Worm (Caenorhabditis elegans) whole organism, young adult: ENCODE measurements around the gene B0035.15.
A peak's percentile ranks its signal among the peaks of the same experiment; 100 is the strongest.

Experiments used
- B0336.3 ChIP-seq: fragments of 200-800 bp; sonication (Bioruptor generic); IDR thresholded peaks from 2 replicates; pipeline ENCODE4 v1.3.6; 2022; ENCODE audit warnings: missing genetic modification characterization, missing compliant biosample characterization
- C06A6.2 ChIP-seq: fragments of 200-800 bp; sonication (Bioruptor generic); conservative IDR thresholded peaks from 2 replicates; pipeline ENCODE4 v1.3.6; 2022; ENCODE audit warnings: missing genetic modification characterization, missing compliant biosample characterization
- D2030.7 ChIP-seq: fragments of 200-800 bp; sonication (Bioruptor generic); IDR thresholded peaks from 2 replicates; pipeline ENCODE4 v1.3.6; 2022; ENCODE audit warnings: missing genetic modification reagents, missing genetic modification characterization, missing compliant biosample characterization
- F10E7.11 ChIP-seq: sonication (generic microtip); optimal IDR thresholded peaks from 2 replicates; lab custom pipeline; 2017; ENCODE audit warnings: mild to moderate bottlenecking, missing genetic modification characterization, moderate library complexity, missing compliant biosample characterization
- F49E8.2 ChIP-seq: sonication (generic microtip); optimal IDR thresholded peaks from 3 replicates; lab custom pipeline; 2017; ENCODE audit warnings: missing genetic modification characterization, mild to moderate bottlenecking, missing compliant biosample characterization, antibody characterized with exemption, moderate library complexity; ENCODE audit not compliant: insufficient read depth
- F52B5.7 ChIP-seq: sonication (generic microtip); optimal IDR thresholded peaks from 2 replicates; lab custom pipeline; 2016; ENCODE audit warnings: mild to moderate bottlenecking, missing genetic modification characterization, missing compliant biosample characterization
- F57C9.4 ChIP-seq: sonication (generic microtip); optimal IDR thresholded peaks from 2 replicates; lab custom pipeline; 2017; ENCODE audit warnings: mild to moderate bottlenecking, missing genetic modification characterization, missing compliant biosample characterization
- K11D2.4 ChIP-seq: fragments of 200-800 bp; sonication (Bioruptor generic); IDR thresholded peaks from 2 replicates; pipeline ENCODE4 v1.3.6; 2022; ENCODE audit warnings: missing genetic modification reagents, missing genetic modification characterization, missing compliant biosample characterization
- K12H6.12 ChIP-seq: fragments of 200-800 bp; sonication (Bioruptor generic); optimal IDR thresholded peaks from 2 replicates; lab custom pipeline; 2018; ENCODE audit warnings: mild to moderate bottlenecking, missing genetic modification characterization, missing compliant biosample characterization
- Y53G8AR.9 ChIP-seq: fragments of 200-800 bp; sonication (Bioruptor generic); conservative IDR thresholded peaks from 2 replicates; pipeline ENCODE4 v1.3.6; 2022; ENCODE audit warnings: missing genetic modification reagents, missing genetic modification characterization, missing compliant biosample characterization
- Y95B8A.8 ChIP-seq: fragments of 200-800 bp; sonication (Bioruptor generic); IDR thresholded peaks from 2 replicates; pipeline ENCODE4 v1.3.6; 2022; ENCODE audit warnings: missing genetic modification reagents, missing genetic modification characterization, missing compliant biosample characterization
- ZK185.1 ChIP-seq: sonication (generic microtip); optimal IDR thresholded peaks from 2 replicates; lab custom pipeline; 2016; ENCODE audit warnings: mild to moderate bottlenecking, missing genetic modification characterization, missing compliant biosample characterization; ENCODE audit not compliant: poor library complexity, severe bottlenecking
- akir-1 ChIP-seq: fragments of 200-800 bp; sonication (Bioruptor generic); optimal IDR thresholded peaks from 2 replicates; lab custom pipeline; 2018; ENCODE audit warnings: mild to moderate bottlenecking, missing genetic modification characterization, moderate library complexity, missing compliant biosample characterization
- aptf-3 ChIP-seq: fragments of 200-800 bp; sonication (Bioruptor generic); IDR thresholded peaks from 2 replicates; pipeline ENCODE4 v1.3.6; 2022; ENCODE audit warnings: missing genetic modification characterization, missing compliant biosample characterization
- atf-7 ChIP-seq: sonication (generic microtip); optimal IDR thresholded peaks from 2 replicates; lab custom pipeline; 2017; ENCODE audit warnings: mild to moderate bottlenecking, missing genetic modification characterization, missing compliant biosample characterization
- ccch-3 ChIP-seq: fragments of 200-800 bp; sonication (Bioruptor generic); optimal IDR thresholded peaks from 2 replicates; lab custom pipeline; 2018; ENCODE audit warnings: mild to moderate bottlenecking, missing genetic modification characterization, missing compliant biosample characterization
- cebp-1 ChIP-seq, 2 experiments: fragments of 200-800 bp in 1 of 2; sonication (Bioruptor generic) in 1 of 2; sonication (generic microtip) in 1 of 2; IDR thresholded peaks in 1 of 2; optimal IDR thresholded peaks in 1 of 2; 2 replicates each; pipeline versions ENCODE4 v1.3.6 to Lab custom; 2017 to 2022; ENCODE audit warnings: missing compliant biosample characterization in 2 of 2, missing genetic modification characterization in 2 of 2, mild to moderate bottlenecking in 1 of 2, missing genetic modification reagents in 1 of 2, moderate library complexity in 1 of 2
- ceh-27 ChIP-seq: fragments of 200-800 bp; sonication (Bioruptor generic); optimal IDR thresholded peaks from 2 replicates; lab custom pipeline; 2018; ENCODE audit warnings: mild to moderate bottlenecking, missing genetic modification characterization, moderate library complexity, missing compliant biosample characterization
- ceh-58 ChIP-seq: fragments of 200-800 bp; sonication (Bioruptor generic); IDR thresholded peaks from 2 replicates; pipeline ENCODE4 v1.3.6; 2022; ENCODE audit warnings: missing genetic modification characterization, missing compliant biosample characterization
- ceh-91 ChIP-seq: fragments of 200-800 bp; sonication (Bioruptor generic); IDR thresholded peaks from 2 replicates; pipeline ENCODE4 v1.3.6; 2022; ENCODE audit warnings: missing genetic modification reagents, missing genetic modification characterization, missing compliant biosample characterization
- dpff-1 ChIP-seq: sonication (generic microtip); optimal IDR thresholded peaks from 2 replicates; lab custom pipeline; 2017; ENCODE audit warnings: mild to moderate bottlenecking, missing genetic modification characterization, missing compliant biosample characterization
- egl-44 ChIP-seq: fragments of 200-800 bp; sonication (Bioruptor generic); IDR thresholded peaks from 2 replicates; pipeline ENCODE4 v1.3.6; 2022; ENCODE audit warnings: missing genetic modification reagents, missing genetic modification characterization, missing compliant biosample characterization
- ekl-4 ChIP-seq: fragments of 200-800 bp; sonication (Bioruptor generic); IDR thresholded peaks from 2 replicates; pipeline ENCODE4 v1.3.6; 2022; ENCODE audit warnings: missing genetic modification reagents, missing genetic modification characterization, missing compliant biosample characterization
- ets-4 ChIP-seq: fragments of 200-800 bp; sonication (Bioruptor generic); optimal IDR thresholded peaks from 2 replicates; lab custom pipeline; 2018; ENCODE audit warnings: mild to moderate bottlenecking, missing genetic modification characterization, missing compliant biosample characterization
- him-1 ChIP-seq: sonication (generic microtip); optimal IDR thresholded peaks from 2 replicates; lab custom pipeline; 2016; ENCODE audit warnings: missing genotype, missing genetic modification reagents, missing genetic modification characterization, missing compliant biosample characterization
- hmg-1.2 ChIP-seq: fragments of 200-800 bp; sonication (Bioruptor generic); IDR thresholded peaks from 2 replicates; pipeline ENCODE4 v1.3.6; 2022; ENCODE audit warnings: missing genetic modification reagents, missing genetic modification characterization, missing compliant biosample characterization
- madf-6 ChIP-seq: fragments of 200-800 bp; sonication (Bioruptor generic); IDR thresholded peaks from 2 replicates; pipeline ENCODE4 v1.3.6; 2022; ENCODE audit warnings: missing genetic modification reagents, missing genetic modification characterization, missing compliant biosample characterization
- nhr-80 ChIP-seq: sonication (generic microtip); optimal IDR thresholded peaks from 2 replicates; lab custom pipeline; 2016; ENCODE audit warnings: missing genetic modification characterization, missing compliant biosample characterization
- nhr-90 ChIP-seq: sonication (generic microtip); optimal IDR thresholded peaks from 2 replicates; lab custom pipeline; 2016; ENCODE audit warnings: missing genotype, mild to moderate bottlenecking, missing genetic modification characterization, missing compliant biosample characterization
- pha-4 ChIP-seq: fragments of 150-350 bp; sonication (generic microtip); optimal IDR thresholded peaks from 2 replicates; lab custom pipeline; 2014; ENCODE audit warnings: missing biosample characterization, missing genetic modification reagents, missing genetic modification characterization
- rcor-1 ChIP-seq: fragments of 200-800 bp; sonication (Bioruptor generic); IDR thresholded peaks from 2 replicates; pipeline ENCODE4 v1.3.6; 2022; ENCODE audit warnings: missing genetic modification reagents, missing genetic modification characterization, missing compliant biosample characterization
- snpc-4 ChIP-seq, 5 experiments: fragments of 150-350 bp in 1 of 5; sonication (generic microtip) in 4 of 5; optimal IDR thresholded peaks; 2 replicates each; lab custom pipeline; 2014 to 2018; ENCODE audit warnings: missing genetic modification characterization in 5 of 5, missing biosample characterization in 3 of 5, antibody characterized with exemption in 2 of 5, mild to moderate bottlenecking in 2 of 5, missing compliant biosample characterization in 2 of 5, missing genotype in 2 of 5, moderate library complexity in 2 of 5, missing genetic modification reagents in 1 of 5
- unc-62 ChIP-seq: fragments of 150-350 bp; optimal IDR thresholded peaks from 2 replicates; lab custom pipeline; 2014; ENCODE audit warnings: missing biosample characterization, missing genetic modification reagents, missing genetic modification characterization
- xnd-1 ChIP-seq: sonication (generic microtip); optimal IDR thresholded peaks from 2 replicates; lab custom pipeline; 2016; ENCODE audit warnings: missing genotype, missing genetic modification reagents, missing genetic modification characterization, missing compliant biosample characterization
- zim-3 ChIP-seq: sonication (generic microtip); optimal IDR thresholded peaks from 2 replicates; lab custom pipeline; 2017; ENCODE audit warnings: mild to moderate bottlenecking, missing genetic modification characterization, moderate library complexity, missing compliant biosample characterization
- ztf-22 ChIP-seq: fragments of 200-800 bp; sonication (Bioruptor generic); optimal IDR thresholded peaks from 2 replicates; lab custom pipeline; 2018; ENCODE audit warnings: mild to moderate bottlenecking, missing genetic modification characterization, moderate library complexity, missing compliant biosample characterization
- ztf-26 ChIP-seq: sonication (generic microtip); optimal IDR thresholded peaks from 2 replicates; lab custom pipeline; 2017; ENCODE audit warnings: missing genetic modification characterization, missing compliant biosample characterization

Gene B0035.15

DNA sequence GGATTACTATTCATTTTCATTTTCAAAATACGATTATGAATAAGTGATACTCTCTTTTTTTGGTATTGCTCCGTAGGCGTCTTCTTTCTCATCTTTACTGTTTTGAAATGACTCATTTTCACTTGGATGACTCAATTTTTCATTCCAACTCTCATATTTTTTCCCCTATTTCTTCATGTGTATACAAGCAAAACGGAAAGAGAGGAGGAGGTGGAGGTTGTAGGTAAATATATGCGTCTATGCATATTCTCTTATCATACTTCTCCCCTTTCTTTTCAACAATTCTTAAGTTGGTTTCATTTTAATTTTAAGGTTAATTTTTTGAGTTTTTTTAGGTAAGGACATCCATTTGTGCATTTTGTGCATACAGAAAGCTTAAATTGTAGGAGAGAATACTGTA lies 11.9 kb downstream of the B0035.15 start:
- no peak for TF ChIP-seq C06A6.2 (GFP tag; lab: Robert Waterston, UW)
- no peak for TF ChIP-seq aptf-3 (GFP tag; lab: Robert Waterston, UW)
- TF ChIP-seq xnd-1 (tag; lab: Kevin White, UChicago) = no peak
- no peak for TF ChIP-seq nhr-80 (tag; lab: Kevin White, UChicago)
- no peak for TF ChIP-seq F10E7.11 (tag; lab: Kevin White, UChicago)
- no peak for TF ChIP-seq madf-6 (GFP tag; lab: Robert Waterston, UW)
- no peak for TF ChIP-seq ceh-27 (GFP tag; lab: Kevin White, UChicago)
- TF ChIP-seq Y95B8A.8 (GFP tag; lab: Robert Waterston, UW) = no peak
- TF ChIP-seq cebp-1 (GFP tag; IDR thresholded peaks at IDR 0.05; lab: Robert Waterston, UW) = no peak
- TF ChIP-seq cebp-1 (tag; optimal IDR thresholded peaks at IDR 0.05; lab: Kevin White, UChicago) = no peak
- no peak for TF ChIP-seq ccch-3 (GFP tag; lab: Kevin White, UChicago)
- TF ChIP-seq ets-4 (GFP tag; lab: Kevin White, UChicago) = no peak

- TF ChIP-seq ceh-58 (GFP tag; lab: Robert Waterston, UW) = no peak
- TF ChIP-seq ceh-91 (GFP tag; lab: Robert Waterston, UW) = no peak
- peak; percentile 51; the same call in 1 of the 2 replicates for TF ChIP-seq cebp-1 (GFP tag; IDR thresholded peaks at IDR 0.05; lab: Robert Waterston, UW)
- TF ChIP-seq cebp-1 (tag; optimal IDR thresholded peaks at IDR 0.05; lab: Kevin White, UChicago) = peak; percentile 69
Observed at ce11 chrIV:11285239-11285638, 12.8 kb downstream of the B0035.15 start.

DNA sequence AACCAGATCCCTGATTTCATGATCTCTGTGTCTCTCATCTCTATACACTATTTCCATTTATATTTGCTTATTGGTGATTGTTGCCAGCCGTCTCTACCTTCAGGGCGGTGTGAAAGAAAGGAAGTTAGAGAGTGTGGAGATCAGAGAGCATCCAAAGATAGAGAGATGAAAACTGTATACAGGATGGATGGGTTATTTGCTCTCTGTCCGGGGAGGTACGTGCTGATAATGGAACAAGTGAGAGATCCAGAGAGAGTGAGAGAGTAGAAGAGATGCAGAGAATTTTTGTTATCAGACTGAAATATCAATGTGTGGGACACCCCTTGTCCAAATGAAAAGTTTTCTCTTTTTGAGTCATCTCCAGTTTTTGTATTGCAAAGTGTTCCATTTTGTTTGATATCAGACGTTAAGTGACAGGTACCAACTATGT lies 13.9 kb downstream of the B0035.15 start:
- TF ChIP-seq egl-44 = 0 out of 2 replicates have a peak, but pooled peaks have one; percentile 20
- TF ChIP-seq unc-62 (GFP tag; lab: Kevin White, UChicago) = peak; percentile 52
- TF ChIP-seq atf-7 (tag; lab: Kevin White, UChicago) = no peak
- peak; percentile 98 for TF ChIP-seq nhr-80 (tag; lab: Kevin White, UChicago)
- peak; percentile 52 for TF ChIP-seq ets-4 (GFP tag; lab: Kevin White, UChicago)
- no peak for TF ChIP-seq D2030.7 (GFP tag; lab: Robert Waterston, UW)
- no peak for TF ChIP-seq dpff-1 (tag; lab: Kevin White, UChicago)
- TF ChIP-seq ztf-22 (GFP tag; lab: Kevin White, UChicago) = peak; percentile 62
- no peak for TF ChIP-seq ekl-4 (GFP tag; lab: Robert Waterston, UW)
- TF ChIP-seq hmg-1.2 (GFP tag; lab: Robert Waterston, UW) = peak; percentile 50
- TF ChIP-seq cebp-1 (GFP tag; IDR thresholded peaks at IDR 0.05; lab: Robert Waterston, UW) = 0 out of 2 replicates have a peak, but pooled peaks have one; percentile 27
- TF ChIP-seq cebp-1 (tag; optimal IDR thresholded peaks at IDR 0.05; lab: Kevin White, UChicago) = no peak
- no peak for TF ChIP-seq akir-1 (GFP tag; lab: Kevin White, UChicago)
- no peak for TF ChIP-seq ceh-27 (GFP tag; lab: Kevin White, UChicago)
- no peak for TF ChIP-seq Y53G8AR.9
- TF ChIP-seq snpc-4 (GFP tag; optimal IDR thresholded peaks at IDR 0.05; lab: Kevin White, UChicago) = no peak
- no peak for TF ChIP-seq snpc-4 (tag; optimal IDR thresholded peaks at IDR 0.05; lab: Kevin White, UChicago)
- no peak for TF ChIP-seq B0336.3
- no peak for TF ChIP-seq F57C9.4 (tag; lab: Kevin White, UChicago)
- no peak for TF ChIP-seq zim-3 (tag; lab: Kevin White, UChicago)
- no peak for TF ChIP-seq ZK185.1
- TF ChIP-seq nhr-90 (tag; lab: Kevin White, UChicago) = peak; percentile 50
- TF ChIP-seq K12H6.12 (tag; lab: Kevin White, UChicago) = no peak
- no peak for TF ChIP-seq K11D2.4 (GFP tag; lab: Robert Waterston, UW)
- no peak for TF ChIP-seq xnd-1 (tag; lab: Kevin White, UChicago)

- TF ChIP-seq unc-62 (GFP tag; lab: Kevin White, UChicago) (no peak), ceh-27 (GFP tag; lab: Kevin White, UChicago) (no peak), rcor-1 (GFP tag; lab: Robert Waterston, UW) (no peak), ztf-26 (tag; lab: Kevin White, UChicago) (no peak), F49E8.2 (tag; lab: Kevin White, UChicago) (no peak), him-1 (tag; lab: Kevin White, UChicago) (no peak), K11D2.4 (GFP tag; lab: Robert Waterston, UW) (no peak), F52B5.7 (tag; lab: Kevin White, UChicago) (no peak), pha-4 (tag; lab: Kevin White, UChicago) (no peak)
Observed at ce11 chrIV:11276026-11276425, 22.0 kb downstream of the B0035.15 start.
